Worm (Caenorhabditis elegans): ENCODE measurements around the gene athp-3.

- TF ChIP-seq hmg-4 (GFP tag; optimal IDR thresholded peaks at IDR 0.05) (no peak), scrt-1 (GFP tag; IDR thresholded peaks at IDR 0.05) (no peak), tbx-37 (GFP tag; conservative IDR thresholded peaks at IDR 0.05) (no peak), ama-1 (optimal IDR thresholded peaks at IDR 0.05) (no peak), tra-4 (tag; optimal IDR thresholded peaks at IDR 0.05) (no peak), ceh-13 (GFP tag; optimal IDR thresholded peaks at IDR 0.05) (no peak)
Measured at ce11 chrIV:17096168-17096567, 48.0 kb upstream of the athp-3 start, which contains the start of gene Y116A8C.27.

Data from whole organism, early embryonic.